Worm (Caenorhabditis elegans): Measurements from ENCODE around the gene pos-1.

The pos-1 gene

ce11 chrV:8403916-8404315, 10.0 kb upstream of the pos-1 start:
- no peak for TF ChIP-seq unc-62 (GFP tag; optimal IDR thresholded peaks at IDR 0.05)

DNA sequence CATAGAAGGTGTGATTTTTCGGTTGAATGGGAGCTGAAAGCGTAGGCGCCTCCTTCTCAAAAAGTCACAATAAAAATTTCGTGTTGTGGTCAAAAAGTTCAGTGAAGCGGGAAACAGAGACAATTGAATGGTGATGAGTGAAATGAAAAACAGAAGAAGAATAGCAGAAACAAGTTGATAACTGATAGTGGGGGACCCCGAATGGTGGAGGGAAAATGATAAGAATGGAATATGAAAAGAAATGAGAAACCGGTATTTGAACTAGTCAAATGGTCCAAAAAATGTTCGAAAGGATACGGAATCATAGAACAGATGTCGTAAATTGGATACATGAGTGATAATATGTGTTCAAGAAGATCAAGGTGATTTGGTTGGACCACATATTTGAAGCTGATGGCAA, 9.5 kb upstream of the pos-1 start:
- no peak for TF ChIP-seq unc-62 (GFP tag; optimal IDR thresholded peaks at IDR 0.05)

- no peak for TF ChIP-seq unc-62 (GFP tag; optimal IDR thresholded peaks at IDR 0.05)
These were observed 7.7 kb upstream of the pos-1 start for ce11 chrV:8406155-8406554.

DNA sequence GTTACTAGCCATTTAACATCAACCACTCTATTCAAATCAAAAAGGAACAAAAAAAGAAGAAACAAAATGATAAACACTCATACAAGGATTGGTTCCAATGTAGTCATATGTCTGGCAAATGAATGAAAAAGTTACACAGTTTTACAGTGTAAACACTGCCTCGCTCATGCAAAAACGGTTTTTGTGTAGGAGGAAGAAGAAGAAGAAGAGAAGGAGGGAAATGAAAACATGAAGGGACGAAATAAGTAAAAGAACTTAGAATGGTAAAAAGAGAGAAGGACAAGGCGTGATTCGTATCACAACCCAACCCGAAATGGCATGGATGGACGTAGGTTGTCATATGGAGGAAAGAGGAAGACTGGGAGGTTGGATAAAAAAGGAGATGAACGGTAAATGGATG, 7.0 kb upstream of the pos-1 start:
- TF ChIP-seq unc-62 (GFP tag; optimal IDR thresholded peaks at IDR 0.05) = no peak

DNA sequence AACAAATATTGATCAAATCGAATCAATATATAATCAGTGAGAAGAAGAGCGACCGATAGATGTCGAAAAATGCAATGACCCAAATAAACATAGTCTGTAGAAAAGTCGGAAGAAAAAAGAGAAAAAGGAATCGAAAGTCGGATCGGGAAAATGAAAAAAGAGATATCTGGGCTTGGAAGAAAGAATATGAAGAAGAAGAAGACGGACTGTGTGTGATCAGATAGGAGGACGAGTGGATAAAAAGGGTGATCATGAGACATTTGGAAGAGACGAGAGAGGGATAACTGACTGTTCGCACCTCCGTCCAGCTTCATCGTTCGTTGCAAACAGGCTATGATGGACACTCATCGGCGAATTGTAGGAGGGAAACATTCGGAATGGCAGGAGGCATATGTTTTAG, 4.3 kb upstream of the pos-1 start:
- no peak for TF ChIP-seq unc-62 (GFP tag; optimal IDR thresholded peaks at IDR 0.05)

ce11 chrV:8410406-8410805, 3.5 kb upstream of the pos-1 start, which contains the start of gene F52E1.2:
F52E1.2 (plus strand) TSS chrV:8410595.
- TF ChIP-seq unc-62 (GFP tag; optimal IDR thresholded peaks at IDR 0.05) = no peak

DNA sequence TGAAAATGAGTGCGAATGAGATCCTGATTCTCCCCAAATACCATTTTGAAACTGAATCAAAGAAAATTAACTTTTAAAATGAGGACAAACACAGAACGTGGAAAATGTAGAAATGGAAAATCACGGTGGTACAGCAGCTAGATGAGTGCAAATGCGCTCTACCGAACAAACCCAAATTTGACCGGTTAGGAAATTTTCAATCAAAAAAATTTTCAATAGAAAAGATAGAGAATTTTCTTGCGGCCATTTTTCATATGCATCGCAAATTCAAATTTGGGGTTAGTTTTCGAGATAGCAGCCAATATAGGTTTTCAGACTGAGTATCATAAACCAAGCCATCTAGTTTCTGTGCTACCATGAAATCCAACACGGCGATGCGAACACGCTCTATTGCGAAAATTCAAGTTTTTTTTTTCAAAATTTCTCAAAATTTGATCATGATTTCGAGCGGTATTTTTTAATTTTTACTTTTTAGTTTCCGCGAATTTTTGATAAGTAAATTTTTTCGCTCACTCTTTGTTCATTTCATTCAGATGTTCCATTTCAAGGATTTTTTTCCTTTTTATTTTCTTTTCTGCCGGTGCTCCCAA, 359 bp upstream of the pos-1 start, which contains the start of gene vha-18:
vha-18 (minus strand) TSS at position 51 of the 590 bp plus-strand sequence.
- no peak for TF ChIP-seq unc-62 (GFP tag; optimal IDR thresholded peaks at IDR 0.05)

DNA sequence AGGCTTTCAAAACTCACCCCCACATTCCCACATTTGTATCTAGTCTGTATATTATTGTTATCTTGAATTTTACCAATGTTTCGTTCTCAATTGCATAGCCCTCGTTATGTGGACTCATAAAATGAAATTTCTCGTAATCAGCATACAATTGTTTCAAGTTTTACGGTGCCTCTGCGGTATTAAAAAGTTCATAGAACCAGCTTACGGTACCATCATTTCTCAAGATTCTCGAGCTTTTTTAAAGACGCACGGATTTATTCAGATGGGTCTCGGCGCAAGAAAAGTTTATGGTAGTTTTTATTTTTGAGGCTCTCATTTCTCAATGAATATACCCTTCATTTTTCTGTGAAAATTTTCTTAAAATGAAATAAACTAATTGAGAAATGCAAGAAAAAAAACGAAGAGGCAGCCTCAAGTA, 1.2 kb downstream of the pos-1 start:
- TF ChIP-seq unc-62 (GFP tag; optimal IDR thresholded peaks at IDR 0.05) = no peak

DNA sequence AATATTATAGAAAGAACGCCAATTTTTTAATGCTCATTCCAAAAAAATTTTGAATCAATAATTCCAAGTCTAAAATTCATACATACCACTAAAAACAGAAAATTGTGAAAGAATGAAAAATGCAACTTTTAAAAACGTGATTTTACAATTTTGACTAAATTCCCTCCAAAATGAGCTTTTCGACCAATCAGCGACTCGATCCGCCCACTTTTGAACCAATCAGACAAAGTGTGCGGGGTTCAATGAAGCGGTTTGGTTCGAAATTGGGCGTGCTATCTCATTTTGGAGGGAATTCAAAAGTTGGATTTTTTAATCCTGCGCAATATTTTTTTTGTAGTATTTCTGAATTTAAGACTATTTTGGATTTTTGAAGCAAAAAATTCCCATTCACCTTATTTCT, 3.4 kb downstream of the pos-1 start:
- TF ChIP-seq unc-62 (GFP tag; optimal IDR thresholded peaks at IDR 0.05) = no peak

DNA sequence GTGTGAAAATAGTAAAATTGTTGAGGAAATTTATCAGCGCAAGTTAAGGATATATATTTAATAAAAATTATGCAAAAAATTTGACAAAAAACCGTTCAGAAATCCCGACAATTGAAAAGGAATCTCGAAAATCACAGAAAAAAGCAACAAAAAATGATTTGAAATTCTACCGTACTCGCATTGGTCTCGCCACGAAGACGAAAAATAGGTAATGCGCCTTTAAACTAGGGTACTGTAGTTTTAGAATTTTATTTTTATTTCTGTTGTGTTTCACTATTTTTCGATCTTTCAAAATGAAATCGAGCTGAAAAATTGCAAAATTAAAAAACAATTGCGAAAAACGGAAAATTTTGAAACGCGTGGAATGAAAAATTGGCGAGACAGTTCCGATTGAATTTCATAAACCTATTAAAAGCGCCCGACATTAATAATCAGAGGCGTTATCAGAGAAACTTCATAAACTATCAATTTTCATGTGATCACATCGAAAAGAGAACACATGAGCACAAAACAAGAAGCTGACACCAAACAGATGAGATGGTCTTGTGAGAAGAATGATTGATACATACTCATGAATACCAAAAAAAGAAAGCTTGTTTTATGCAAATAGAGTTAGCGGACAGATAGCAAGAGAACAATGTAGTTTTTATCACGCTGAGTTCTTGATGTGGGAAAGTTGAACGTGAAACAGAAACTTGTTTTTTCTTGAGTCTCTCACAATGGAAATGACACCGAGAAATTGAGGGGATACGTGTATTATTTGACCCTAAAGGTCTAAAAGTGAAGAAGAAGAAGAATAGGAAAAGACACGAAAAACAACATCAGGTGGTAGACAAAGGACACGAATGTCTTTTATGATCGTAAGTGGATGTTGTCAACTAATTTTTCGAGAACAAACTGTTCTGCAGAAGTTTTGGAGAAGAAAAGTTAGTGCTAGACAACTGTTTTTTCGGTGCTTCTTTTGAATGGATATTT, 11.2 kb downstream of the pos-1 start:
- no peak for TF ChIP-seq unc-62 (GFP tag; optimal IDR thresholded peaks at IDR 0.05)

DNA sequence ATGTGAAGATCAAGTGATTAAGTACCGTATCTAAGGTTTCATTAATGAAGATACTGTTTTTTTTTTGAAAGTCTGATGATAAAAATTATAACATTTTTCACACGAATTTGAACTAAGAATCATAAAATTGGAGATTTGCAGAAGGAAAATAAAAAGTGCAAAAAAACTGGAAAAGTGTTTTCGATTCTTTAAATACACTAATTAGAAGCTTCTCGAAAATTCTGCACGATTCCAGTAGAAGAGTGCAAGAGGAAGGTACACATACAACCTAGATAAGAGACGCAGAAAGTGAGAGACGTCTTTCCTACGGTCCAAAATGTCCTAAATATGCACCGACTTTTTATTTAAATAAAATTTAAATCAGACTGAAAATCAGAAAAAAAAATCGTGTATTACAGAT, 12.3 kb downstream of the pos-1 start:
- TF ChIP-seq unc-62 (GFP tag; optimal IDR thresholded peaks at IDR 0.05) = no peak

DNA sequence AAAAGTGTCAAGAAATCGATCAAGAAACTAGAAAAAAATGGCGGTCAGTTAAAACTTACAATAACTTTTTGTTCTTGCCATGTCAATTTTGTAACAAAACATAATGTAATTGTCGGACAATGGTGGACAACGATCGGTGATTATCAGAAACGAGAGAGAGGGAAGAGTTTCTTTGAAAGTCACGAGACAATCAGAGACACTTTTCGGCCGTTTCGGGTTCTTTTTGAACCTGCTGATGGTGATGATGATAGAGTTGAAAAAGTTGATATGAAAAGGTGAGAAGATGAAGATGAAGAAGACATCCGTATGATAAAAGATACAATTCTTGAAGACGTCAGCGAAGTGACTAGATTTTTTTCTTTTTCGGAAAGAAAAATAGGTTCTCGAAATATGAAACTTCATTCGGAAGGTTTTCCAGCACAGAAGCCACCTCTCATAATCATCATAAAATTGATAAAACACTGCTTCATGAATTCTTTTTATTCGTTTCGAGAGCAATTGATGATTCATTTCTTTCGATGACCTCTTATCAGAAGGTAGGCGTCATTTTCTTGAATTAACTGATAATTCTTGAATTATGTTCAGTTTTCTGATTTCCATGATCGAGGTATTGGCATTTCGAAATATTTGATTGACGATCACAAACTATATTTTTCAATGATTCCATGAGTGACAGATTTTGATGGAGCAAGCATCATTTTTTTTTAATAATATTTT, 13.0 kb downstream of the pos-1 start:
- no peak for TF ChIP-seq unc-62 (GFP tag; optimal IDR thresholded peaks at IDR 0.05)

- TF ChIP-seq unc-62 (GFP tag; optimal IDR thresholded peaks at IDR 0.05) = no peak
These were observed 14.9 kb downstream of the pos-1 start for ce11 chrV:8428585-8429414.

ce11 chrV:8434400-8434827, 20.5 kb downstream of the pos-1 start:
- TF ChIP-seq unc-62 (GFP tag; optimal IDR thresholded peaks at IDR 0.05) = no peak

DNA sequence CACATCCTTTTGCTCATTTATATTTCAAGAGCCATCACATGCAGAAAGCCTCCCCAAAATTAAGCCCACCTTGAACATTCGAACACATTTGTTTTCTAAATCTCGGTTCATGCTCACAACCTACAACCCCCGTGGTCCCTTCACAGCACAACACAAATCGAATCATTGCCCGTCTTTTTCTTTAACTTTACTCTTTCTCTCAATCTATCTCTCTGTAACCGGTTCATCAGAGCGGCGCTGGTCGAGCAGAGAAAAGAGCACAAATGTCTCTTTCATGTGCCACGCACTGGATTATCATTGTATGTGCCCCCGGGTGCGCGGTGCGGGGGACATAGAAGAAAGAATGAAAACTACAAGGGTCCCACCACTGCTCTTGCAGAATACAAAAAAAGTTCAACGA, 21.4 kb downstream of the pos-1 start:
- TF ChIP-seq unc-62 (GFP tag; optimal IDR thresholded peaks at IDR 0.05) = no peak

Measured in whole organism, dauer.